Fruit fly (Drosophila melanogaster) S2 (cell line): ENCODE measurements around the gene Ibf2.

Experiments
- CG8478 ChIP-seq: fragments of >200 bp; optimal IDR thresholded peaks from 2 replicates; lab custom pipeline; 2018
- CTCF ChIP-seq, 2 experiments: fragments of >200 bp; optimal IDR thresholded peaks; 2 replicates each; lab custom pipeline; 2018

The Ibf2 gene

dm6 chr3R:9258252-9259225 is at the start of gene Ibf2, which contains the start of gene Ibf1:
Gene Ibf2, minus strand, starts transcription at chr3R:9258501.
Gene Ibf1, plus strand, starts transcription at chr3R:9258964.
- TF ChIP-seq CTCF (optimal IDR thresholded peaks at IDR 0.05; lab: Kevin White, UChicago) (no peak), CG8478 (lab: Kevin White, UChicago) (no peak)

- no peak for TF ChIP-seq CTCF (optimal IDR thresholded peaks at IDR 0.05; lab: Kevin White, UChicago)
- no peak for TF ChIP-seq CG8478 (lab: Kevin White, UChicago)
Measured at dm6 chr3R:9297163-9297562, 38.9 kb upstream of the Ibf2 start.

dm6 chr3R:9287710-9288109 is 29.4 kb upstream of the Ibf2 start:
- TF ChIP-seq CG8478 (lab: Kevin White, UChicago), result no peak
- TF ChIP-seq CTCF (optimal IDR thresholded peaks at IDR 0.05; lab: Kevin White, UChicago), result no peak

dm6 chr3R:9266765-9267164 is 8.5 kb upstream of the Ibf2 start, which contains the start of the genes TrpRS and Vps16A:
Gene TrpRS, minus strand, starts transcription at chr3R:9266904.
Gene Vps16A, plus strand, starts transcription at chr3R:9267019.
- peak; percentile 10 to 27 for TF ChIP-seq CTCF (optimal IDR thresholded peaks at IDR 0.05; lab: Kevin White, UChicago)
- no peak for TF ChIP-seq CG8478 (lab: Kevin White, UChicago)

dm6 chr3R:9264042-9264441 is 5.7 kb upstream of the Ibf2 start, which contains the start of gene sage:
Gene sage, minus strand, starts transcription at chr3R:9264142.
- TF ChIP-seq CG8478 (lab: Kevin White, UChicago) (no peak), CTCF (optimal IDR thresholded peaks at IDR 0.05; lab: Kevin White, UChicago) (no peak)

dm6 chr3R:9260421-9260973 is 2.2 kb upstream of the Ibf2 start, which contains the start of gene ATP6AP2:
Gene ATP6AP2, plus strand, starts transcription at chr3R:9260638.
- TF ChIP-seq CG8478 (lab: Kevin White, UChicago), result no peak
- TF ChIP-seq CTCF (optimal IDR thresholded peaks at IDR 0.05; lab: Kevin White, UChicago), result peak in 1 of 2 experiments; percentile 8

- TF ChIP-seq CTCF (optimal IDR thresholded peaks at IDR 0.05; lab: Kevin White, UChicago), result no peak
- no peak for TF ChIP-seq CG8478 (lab: Kevin White, UChicago)
Measured at dm6 chr3R:9257616-9258015, 685 bp downstream of the Ibf2 start, which contains the start of gene CG16736. Gene CG16736, minus strand, starts transcription at chr3R:9257716.

dm6 chr3R:9254798-9255197 is 3.5 kb downstream of the Ibf2 start, which contains the start of gene CG16734:
Gene CG16734, plus strand, starts transcription at chr3R:9255052.
- TF ChIP-seq CTCF (optimal IDR thresholded peaks at IDR 0.05; lab: Kevin White, UChicago), result no peak
- no peak for TF ChIP-seq CG8478 (lab: Kevin White, UChicago)

dm6 chr3R:9251543-9251942 is 6.8 kb downstream of the Ibf2 start, which contains the start of gene St2:
Gene St2, plus strand, starts transcription at chr3R:9251843.
- TF ChIP-seq CG8478 (lab: Kevin White, UChicago) (no peak), CTCF (optimal IDR thresholded peaks at IDR 0.05; lab: Kevin White, UChicago) (no peak)

dm6 chr3R:9250868-9251267 is 7.4 kb downstream of the Ibf2 start:
- TF ChIP-seq CTCF (optimal IDR thresholded peaks at IDR 0.05; lab: Kevin White, UChicago), result no peak
- no peak for TF ChIP-seq CG8478 (lab: Kevin White, UChicago)

- TF ChIP-seq CTCF (optimal IDR thresholded peaks at IDR 0.05; lab: Kevin White, UChicago) (no peak), CG8478 (lab: Kevin White, UChicago) (no peak)
Measured at dm6 chr3R:9249736-9250044, 8.6 kb downstream of the Ibf2 start.

- TF ChIP-seq CG8478 (lab: Kevin White, UChicago) (no peak), CTCF (optimal IDR thresholded peaks at IDR 0.05; lab: Kevin White, UChicago) (no peak)
Measured at dm6 chr3R:9249025-9249735, 9.1 kb downstream of the Ibf2 start.

- TF ChIP-seq CTCF (optimal IDR thresholded peaks at IDR 0.05; lab: Kevin White, UChicago), result no peak
- no peak for TF ChIP-seq CG8478 (lab: Kevin White, UChicago)
Measured at dm6 chr3R:9246879-9247621, 11.3 kb downstream of the Ibf2 start.

- no peak for TF ChIP-seq CG8478 (lab: Kevin White, UChicago)
- no peak for TF ChIP-seq CTCF (optimal IDR thresholded peaks at IDR 0.05; lab: Kevin White, UChicago)
Measured at dm6 chr3R:9246366-9246765, 11.9 kb downstream of the Ibf2 start, which contains the start of gene CG8420. Gene CG8420, plus strand, starts transcription at chr3R:9246649.
